Fruit fly (Drosophila melanogaster): ENCODE data around the gene CG2854.

The CG2854 gene

DNA sequence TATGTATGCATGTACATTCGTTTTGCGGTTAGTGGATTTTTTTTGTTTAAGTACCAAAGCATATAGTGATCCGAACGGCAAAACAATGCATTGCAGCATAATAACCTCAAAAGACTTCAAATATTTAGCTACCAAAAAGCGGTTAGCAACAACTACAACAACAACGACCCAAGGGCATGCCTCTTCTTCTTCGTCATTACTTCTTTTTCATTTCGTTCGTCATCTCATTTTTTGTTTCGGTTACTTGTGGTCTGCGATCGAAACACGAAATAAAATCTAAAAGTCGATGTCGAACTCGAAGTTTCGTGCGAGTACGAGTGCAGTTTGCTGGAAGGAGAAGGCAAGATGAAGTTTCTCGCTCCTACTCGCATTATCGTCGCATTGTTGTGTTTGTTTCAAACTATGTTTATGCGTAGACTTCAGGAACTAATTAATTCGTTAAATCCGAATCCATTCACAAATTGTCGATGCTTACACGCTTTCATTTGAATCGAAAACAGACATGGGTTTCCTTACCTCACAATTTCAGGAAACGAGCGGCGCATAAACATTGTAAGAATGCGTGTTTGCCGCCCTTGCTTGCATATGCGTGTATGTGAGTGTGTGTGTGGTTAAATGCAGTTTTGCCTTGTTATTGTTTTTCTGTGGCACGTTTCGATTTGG is 28.1 kb upstream of the CG2854 start (continued):
- peak; percentile 84 for TF ChIP-seq CG32006 (GFP tag; optimal IDR thresholded peaks at IDR 0.05)
- TF ChIP-seq Hr38 (GFP tag; optimal IDR thresholded peaks at IDR 0.05) = no peak
- peak; percentile 91 for TF ChIP-seq CG8632 (GFP tag; optimal IDR thresholded peaks at IDR 0.05)
- TF ChIP-seq fd59A (GFP tag; optimal IDR thresholded peaks at IDR 0.05) = peak; percentile 84
- TF ChIP-seq CG15336 (GFP tag; IDR thresholded peaks at IDR 0.05) = peak; percentile 90
- peak; percentile 86 for TF ChIP-seq CG31627 (GFP tag; optimal IDR thresholded peaks at IDR 0.05)
- peak; percentile 94 for TF ChIP-seq cyc (GFP tag; optimal IDR thresholded peaks at IDR 0.05)
- TF ChIP-seq CG3032 (tag; optimal IDR thresholded peaks at IDR 0.05) = peak; percentile 93
- peak; percentile 87 for TF ChIP-seq fd85E (GFP tag; optimal IDR thresholded peaks at IDR 0.05)
- peak; percentile 80 for TF ChIP-seq Hr4 (GFP tag; optimal IDR thresholded peaks at IDR 0.05)
- TF ChIP-seq OdsH (GFP tag; optimal IDR thresholded peaks at IDR 0.05) = peak; percentile 89
- peak; percentile 90 for TF ChIP-seq acj6 (GFP tag; optimal IDR thresholded peaks at IDR 0.05)
- TF ChIP-seq CG1621 (tag; optimal IDR thresholded peaks at IDR 0.05) = peak; percentile 93
- peak; percentile 85 for TF ChIP-seq CG11762 (GFP tag; optimal IDR thresholded peaks at IDR 0.05; ENCODE audit: insufficient read depth)
- peak; percentile 97 for TF ChIP-seq CG6163 (GFP tag; IDR thresholded peaks at IDR 0.05)
- peak; percentile 77 for TF ChIP-seq Blimp-1 (GFP tag; optimal IDR thresholded peaks at IDR 0.05)
- TF ChIP-seq CG3919 (GFP tag; optimal IDR thresholded peaks at IDR 0.05) = peak; percentile 95
- peak; percentile 85 for TF ChIP-seq Lpt (GFP tag; optimal IDR thresholded peaks at IDR 0.05)
- peak; percentile 84 for TF ChIP-seq Ets21C (GFP tag; optimal IDR thresholded peaks at IDR 0.05)
- TF ChIP-seq CG34406 (GFP tag; optimal IDR thresholded peaks at IDR 0.05) = peak; percentile 89
- peak; percentile 95 for TF ChIP-seq dsx (GFP tag; optimal IDR thresholded peaks at IDR 0.05; ENCODE audit: poor library complexity, severe bottlenecking)
- TF ChIP-seq svp (GFP tag) = peak; percentile 97
- TF ChIP-seq vri (GFP tag; optimal IDR thresholded peaks at IDR 0.05) = peak; percentile 93
- peak; percentile 94 for TF ChIP-seq esn (GFP tag; optimal IDR thresholded peaks at IDR 0.05)
- TF ChIP-seq Sox14 (GFP tag; optimal IDR thresholded peaks at IDR 0.05) = peak; percentile 92
- TF ChIP-seq CG8119 (GFP tag; IDR thresholded peaks at IDR 0.05) = peak; percentile 85
- peak; percentile 95 for TF ChIP-seq ss (GFP tag; optimal IDR thresholded peaks at IDR 0.05)
- TF ChIP-seq eg (GFP tag; IDR thresholded peaks at IDR 0.05) = peak; percentile 94

DNA sequence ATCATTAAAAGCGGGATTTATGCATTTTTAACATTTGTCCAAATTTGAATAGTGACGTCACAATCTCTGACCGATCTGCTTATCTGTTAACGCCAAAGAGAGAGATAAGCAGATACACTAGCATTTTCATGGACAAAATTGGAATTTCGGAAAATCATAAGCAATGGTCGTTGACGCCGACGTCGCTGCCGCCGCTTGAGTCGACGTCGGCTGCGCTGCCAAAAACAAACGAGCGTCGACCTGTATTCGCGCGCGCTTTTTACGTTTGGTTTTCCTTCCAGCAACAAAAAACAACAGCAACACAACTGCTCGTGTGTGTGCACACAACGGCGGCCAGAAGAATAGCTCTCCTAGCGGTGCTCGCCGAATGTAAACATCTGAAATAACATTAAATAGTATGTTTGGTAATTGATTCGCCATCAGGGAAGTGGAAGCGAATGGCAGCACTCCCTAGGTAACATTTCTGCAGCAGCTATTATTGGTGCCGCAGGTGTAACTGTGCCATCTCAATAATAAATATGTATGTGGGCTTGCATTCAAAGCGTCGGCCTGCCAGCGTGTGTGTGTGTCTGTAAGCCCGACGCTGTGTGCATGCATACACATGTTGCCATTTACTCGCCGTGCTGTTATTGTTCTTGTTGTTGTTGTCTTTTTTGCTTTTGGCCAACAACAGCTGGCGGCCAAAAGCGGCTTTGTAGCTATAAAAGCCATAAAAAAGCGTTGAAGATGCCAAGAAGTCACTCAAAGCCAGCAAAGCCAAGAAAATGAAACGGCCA is 26.4 kb upstream of the CG2854 start:
- TF ChIP-seq Sox14 (GFP tag; optimal IDR thresholded peaks at IDR 0.05) (peak; percentile 99), Sox15 (GFP tag; optimal IDR thresholded peaks at IDR 0.05) (peak; percentile 99), Lpt (GFP tag; optimal IDR thresholded peaks at IDR 0.05) (peak; percentile 97), achi (GFP tag; optimal IDR thresholded peaks at IDR 0.05) (peak; percentile 98), CG8319 (GFP tag; optimal IDR thresholded peaks at IDR 0.05) (peak; percentile 97), svp (GFP tag) (peak; percentile 100), Gug (GFP tag; IDR thresholded peaks at IDR 0.05) (peak; percentile 99), fd85E (GFP tag; optimal IDR thresholded peaks at IDR 0.05) (peak; percentile 91), CG3032 (tag; optimal IDR thresholded peaks at IDR 0.05) (peak; percentile 98), acj6 (GFP tag; optimal IDR thresholded peaks at IDR 0.05) (peak; percentile 99), CG16779 (tag; optimal IDR thresholded peaks at IDR 0.05) (peak; percentile 98), Eip75B (GFP tag; optimal IDR thresholded peaks at IDR 0.05) (peak; percentile 98), CG11762 (GFP tag; optimal IDR thresholded peaks at IDR 0.05; ENCODE audit: insufficient read depth) (peak; percentile 97), CG6792 (GFP tag; optimal IDR thresholded peaks at IDR 0.05) (peak; percentile 99), CG32006 (GFP tag; optimal IDR thresholded peaks at IDR 0.05) (peak; percentile 99), Eip78C (GFP tag) (peak; percentile 100), vri (GFP tag; optimal IDR thresholded peaks at IDR 0.05) (peak; percentile 99), CG6163 (GFP tag; IDR thresholded peaks at IDR 0.05) (peak; percentile 100), CG8119 (GFP tag; IDR thresholded peaks at IDR 0.05) (peak; percentile 100), CG10669 (GFP tag; optimal IDR thresholded peaks at IDR 0.05) (peak; percentile 99), Hr38 (GFP tag; optimal IDR thresholded peaks at IDR 0.05) (peak; percentile 67), fkh (GFP tag; optimal IDR thresholded peaks at IDR 0.05) (peak; percentile 85), net (GFP tag; optimal IDR thresholded peaks at IDR 0.05) (peak; percentile 98), ss (GFP tag; optimal IDR thresholded peaks at IDR 0.05) (peak; percentile 96 to 99), CG15336 (GFP tag; IDR thresholded peaks at IDR 0.05) (peak; percentile 99), Ets21C (GFP tag; optimal IDR thresholded peaks at IDR 0.05) (peak; percentile 98), CG11294 (GFP tag; IDR thresholded peaks at IDR 0.05) (peak; percentile 99), Eip93F (GFP tag; optimal IDR thresholded peaks at IDR 0.05) (peak; percentile 97), topi (GFP tag; optimal IDR thresholded peaks at IDR 0.05) (peak; percentile 99), CG7368 (GFP tag; optimal IDR thresholded peaks at IDR 0.05) (peak; percentile 97), salr (GFP tag; optimal IDR thresholded peaks at IDR 0.05) (peak; percentile 91 to 99), cyc (GFP tag; optimal IDR thresholded peaks at IDR 0.05) (peak; percentile 99), Smox (GFP tag; optimal IDR thresholded peaks at IDR 0.05) (peak; percentile 99)
